Worm (Caenorhabditis elegans) whole organism, mixed stage, embryonic: Measurements from ENCODE around the gene secs-1.

ENCODE experiments used
- ces-1 ChIP-seq: fragments of 150-350 bp; optimal IDR thresholded peaks from 2 replicates; lab custom pipeline; 2014; ENCODE audit warnings: missing biosample characterization, missing genetic modification reagents, missing genetic modification characterization
- lin-13 ChIP-seq: fragments of 150-350 bp; optimal IDR thresholded peaks from 2 replicates; lab custom pipeline; 2014; ENCODE audit warnings: missing biosample characterization, missing genetic modification characterization
- mab-5 ChIP-seq: fragments of 150-350 bp; optimal IDR thresholded peaks from 2 replicates; lab custom pipeline; 2014; ENCODE audit warnings: missing biosample characterization, missing genetic modification characterization
- mep-1 ChIP-seq: fragments of 150-350 bp; optimal IDR thresholded peaks from 2 replicates; lab custom pipeline; 2017; ENCODE audit warnings: missing biosample characterization, missing genetic modification reagents, missing genetic modification characterization, inconsistent platforms
- mls-2 ChIP-seq: sonication (generic microtip); optimal IDR thresholded peaks from 2 replicates; lab custom pipeline; 2016; ENCODE audit warnings: mild to moderate bottlenecking, missing genetic modification characterization, moderate library complexity, missing compliant biosample characterization
- nhr-12 ChIP-seq: fragments of 150-350 bp; optimal IDR thresholded peaks from 2 replicates; lab custom pipeline; 2014; ENCODE audit warnings: missing biosample characterization, missing genetic modification characterization
- nhr-2 ChIP-seq: fragments of 150-350 bp; optimal IDR thresholded peaks from 2 replicates; lab custom pipeline; 2014; ENCODE audit warnings: missing biosample characterization, missing genetic modification characterization
- nhr-237 ChIP-seq: fragments of 150-350 bp; optimal IDR thresholded peaks from 2 replicates; lab custom pipeline; 2014; ENCODE audit warnings: missing biosample characterization, missing genetic modification characterization
- nhr-28 ChIP-seq: fragments of 150-350 bp; optimal IDR thresholded peaks from 2 replicates; lab custom pipeline; 2014; ENCODE audit warnings: missing biosample characterization, missing genetic modification characterization
- nhr-76 ChIP-seq: sonication (generic microtip); optimal IDR thresholded peaks from 2 replicates; lab custom pipeline; 2017; ENCODE audit warnings: missing biosample characterization, missing genetic modification characterization
- snpc-4 ChIP-seq: fragments of 150-350 bp; optimal IDR thresholded peaks from 2 replicates; lab custom pipeline; 2014; ENCODE audit warnings: missing biosample characterization, missing genetic modification characterization
- sptf-1 ChIP-seq: sonication (generic microtip); optimal IDR thresholded peaks from 2 replicates; lab custom pipeline; 2017; ENCODE audit warnings: mild to moderate bottlenecking, missing genetic modification characterization, moderate library complexity, missing compliant biosample characterization
- unc-62 ChIP-seq: fragments of 150-350 bp; optimal IDR thresholded peaks from 2 replicates; lab custom pipeline; 2014; ENCODE audit warnings: missing biosample characterization, missing genetic modification reagents, missing genetic modification characterization
- ztf-11 ChIP-seq: fragments of 150-350 bp; optimal IDR thresholded peaks from 2 replicates; lab custom pipeline; 2014; ENCODE audit warnings: missing biosample characterization, missing genetic modification characterization

ce11 chrV:10793498-10793897 lies 10.8 kb downstream of the secs-1 start, which contains the start of gene ule-3:
- TF ChIP-seq mab-5 (tag; lab: Kevin White, UChicago) (no peak), mls-2 (tag; lab: Kevin White, UChicago) (no peak), snpc-4 (tag; lab: Kevin White, UChicago) (no peak), nhr-237 (tag; lab: Kevin White, UChicago) (no peak), sptf-1 (tag; lab: Kevin White, UChicago) (no peak), unc-62 (GFP tag; lab: Kevin White, UChicago) (no peak), ces-1 (GFP tag; lab: Kevin White, UChicago) (no peak), nhr-12 (tag; lab: Kevin White, UChicago) (no peak), nhr-2 (no peak), mep-1 (tag; lab: Kevin White, UChicago) (no peak), nhr-76 (tag; lab: Kevin White, UChicago) (no peak), nhr-28 (no peak), lin-13 (no peak), ztf-11 (tag; lab: Kevin White, UChicago) (no peak)
